Worm (Caenorhabditis elegans): ENCODE measurements around the gene sups-1.

- TF ChIP-seq mdl-1 (tag; optimal IDR thresholded peaks at IDR 0.05) (no peak), elt-1 (tag; optimal IDR thresholded peaks at IDR 0.05) (no peak), lin-13 (GFP tag; optimal IDR thresholded peaks at IDR 0.05) (no peak), skn-1 (tag; optimal IDR thresholded peaks at IDR 0.05) (no peak), sma-3 (GFP tag; optimal IDR thresholded peaks at IDR 0.05) (no peak)
Observed at ce11 chrX:5995613-5996206, 8.2 kb upstream of the sups-1 start, which contains the start of gene inx-3.

Measured in whole organism, L2 larva.